Worm (Caenorhabditis elegans) whole organism, L4 larva: ENCODE measurements around the gene F44A2.7.

Experiments
- D1046.2 ChIP-seq: fragments of 200-800 bp; sonication (Bioruptor generic); IDR thresholded peaks from 2 replicates; pipeline ENCODE4 v1.3.6; 2022; ENCODE audit warnings: missing genetic modification characterization, missing compliant biosample characterization
- F26F4.8 ChIP-seq: fragments of 200-800 bp; sonication (Bioruptor generic); conservative IDR thresholded peaks from 2 replicates; pipeline ENCODE4 v1.3.6; 2022; ENCODE audit warnings: missing genetic modification characterization, missing compliant biosample characterization
- Y105C5A.15 ChIP-seq: fragments of 200-800 bp; sonication (Bioruptor generic); IDR thresholded peaks from 2 replicates; pipeline ENCODE4 v1.3.6; 2022; ENCODE audit warnings: missing genetic modification characterization, missing compliant biosample characterization
- Y5F2A.4 ChIP-seq: fragments of 200-800 bp; sonication (Bioruptor generic); optimal IDR thresholded peaks from 2 replicates; lab custom pipeline; 2018; ENCODE audit warnings: mild to moderate bottlenecking, missing genetic modification characterization, missing compliant biosample characterization
- ZK337.2 ChIP-seq: fragments of 200-800 bp; sonication (Bioruptor generic); IDR thresholded peaks from 2 replicates; pipeline ENCODE4 v1.3.6; 2022; ENCODE audit warnings: missing genetic modification reagents, missing genetic modification characterization, missing compliant biosample characterization
- ZK546.5 ChIP-seq, 2 experiments: sonication (generic microtip); optimal IDR thresholded peaks; 2 replicates each; lab custom pipeline; 2017; ENCODE audit warnings: missing biosample characterization in 2 of 2, missing genetic modification characterization in 2 of 2
- aha-1 ChIP-seq: fragments of 150-350 bp; peaks from one replicate; lab custom pipeline; 2014; ENCODE audit warnings: missing biosample characterization, missing genetic modification characterization
- aly-2 ChIP-seq: sonication (generic microtip); optimal IDR thresholded peaks from 2 replicates; lab custom pipeline; 2018; ENCODE audit warnings: missing biosample characterization, missing genetic modification characterization
- ama-1 ChIP-seq: fragments of 150-350 bp; optimal IDR thresholded peaks from 2 replicates; lab custom pipeline; 2014; ENCODE audit warnings: inconsistent platforms, mixed read lengths
- ceh-20 ChIP-seq: fragments of 200-800 bp; sonication (Bioruptor generic); IDR thresholded peaks from 2 replicates; pipeline ENCODE4 v1.3.6; 2022; ENCODE audit warnings: missing genetic modification reagents, missing genetic modification characterization, missing compliant biosample characterization
- cey-2 ChIP-seq: sonication (generic microtip); optimal IDR thresholded peaks from 3 replicates; lab custom pipeline; 2017; ENCODE audit warnings: missing genetic modification characterization, mild to moderate bottlenecking, missing compliant biosample characterization, antibody characterized with exemption, borderline replicate concordance; ENCODE audit not compliant: insufficient read depth
- ctbp-1 ChIP-seq: fragments of 200-800 bp; sonication (Bioruptor generic); IDR thresholded peaks from 2 replicates; pipeline ENCODE4 v1.3.6; 2022; ENCODE audit warnings: missing genetic modification reagents, missing genetic modification characterization, missing compliant biosample characterization
- daf-16 ChIP-seq, 3 experiments: sonication (generic microtip); optimal IDR thresholded peaks; 2 replicates each; lab custom pipeline; 2016 to 2017; ENCODE audit warnings: missing genetic modification characterization in 3 of 3, missing genetic modification reagents in 3 of 3, mild to moderate bottlenecking in 2 of 3, missing compliant biosample characterization in 2 of 3, missing biosample characterization in 1 of 3, moderate library complexity in 1 of 3
- dmd-8 ChIP-seq: fragments of 200-800 bp; sonication (Bioruptor generic); IDR thresholded peaks from 2 replicates; pipeline ENCODE4 v1.3.6; 2022; ENCODE audit warnings: missing genetic modification characterization, missing compliant biosample characterization
- dmd-9 ChIP-seq: fragments of 200-800 bp; sonication (Bioruptor generic); IDR thresholded peaks from 2 replicates; pipeline ENCODE4 v1.3.6; 2022; ENCODE audit warnings: missing genetic modification reagents, missing genetic modification characterization, missing compliant biosample characterization
- dpl-1 ChIP-seq: fragments of 150-350 bp; optimal IDR thresholded peaks from 2 replicates; lab custom pipeline; 2014; ENCODE audit warnings: missing biosample characterization, missing genetic modification reagents, missing genetic modification characterization
- gei-8 ChIP-seq: fragments of 200-800 bp; sonication (Bioruptor generic); optimal IDR thresholded peaks from 2 replicates; lab custom pipeline; 2018; ENCODE audit warnings: mild to moderate bottlenecking, missing genetic modification characterization, missing compliant biosample characterization
- hlh-11 ChIP-seq: fragments of 200-800 bp; sonication (Bioruptor generic); optimal IDR thresholded peaks from 2 replicates; lab custom pipeline; 2018; ENCODE audit warnings: mild to moderate bottlenecking, missing genetic modification characterization, missing compliant biosample characterization
- hlh-30 ChIP-seq: sonication (generic microtip); optimal IDR thresholded peaks from 2 replicates; lab custom pipeline; 2017; ENCODE audit warnings: antibody characterized with exemption, mild to moderate bottlenecking, missing genetic modification characterization, missing compliant biosample characterization; ENCODE audit not compliant: insufficient read depth
- lsy-2 ChIP-seq, 2 experiments: fragments of 150-350 bp in 1 of 2; sonication (generic microtip) in 1 of 2; optimal IDR thresholded peaks; 2 replicates each; lab custom pipeline; 2014 to 2017; ENCODE audit warnings: missing biosample characterization in 2 of 2, missing genetic modification characterization in 2 of 2
- mdl-1 ChIP-seq, 2 experiments: fragments of 150-350 bp in 1 of 2; sonication (generic microtip) in 1 of 2; optimal IDR thresholded peaks; 2 replicates each; lab custom pipeline; 2014 to 2017; ENCODE audit warnings: missing biosample characterization in 2 of 2, missing genetic modification characterization in 2 of 2
- mes-2 ChIP-seq: sonication (generic microtip); optimal IDR thresholded peaks from 2 replicates; lab custom pipeline; 2016; ENCODE audit warnings: missing genotype, mild to moderate bottlenecking, missing genetic modification characterization, missing compliant biosample characterization; ENCODE audit not compliant: poor library complexity, severe bottlenecking
- mxl-3 ChIP-seq: fragments of 200-800 bp; sonication (Bioruptor generic); optimal IDR thresholded peaks from 2 replicates; lab custom pipeline; 2018; ENCODE audit warnings: mild to moderate bottlenecking, missing genetic modification characterization, missing compliant biosample characterization
- nhr-11 ChIP-seq: fragments of 150-350 bp; optimal IDR thresholded peaks from 2 replicates; lab custom pipeline; 2014; ENCODE audit warnings: missing biosample characterization, missing genetic modification characterization
- nhr-111 ChIP-seq: fragments of 200-800 bp; sonication (Bioruptor generic); optimal IDR thresholded peaks from 2 replicates; lab custom pipeline; 2018; ENCODE audit warnings: mild to moderate bottlenecking, missing genetic modification characterization, missing compliant biosample characterization
- nhr-41 ChIP-seq: fragments of 200-800 bp; sonication (Bioruptor generic); IDR thresholded peaks from 2 replicates; pipeline ENCODE4 v1.3.6; 2022; ENCODE audit warnings: missing genetic modification reagents, missing genetic modification characterization, missing compliant biosample characterization
- nhr-48 ChIP-seq: sonication (generic microtip); optimal IDR thresholded peaks from 2 replicates; lab custom pipeline; 2016; ENCODE audit warnings: mild to moderate bottlenecking, missing genetic modification characterization, missing compliant biosample characterization
- nhr-77 ChIP-seq: fragments of 150-350 bp; optimal IDR thresholded peaks from 2 replicates; lab custom pipeline; 2014; ENCODE audit warnings: missing biosample characterization, missing genetic modification characterization
- php-3 ChIP-seq: fragments of 200-800 bp; sonication (Bioruptor generic); IDR thresholded peaks from 2 replicates; pipeline ENCODE4 v1.3.6; 2022; ENCODE audit warnings: missing genetic modification reagents, missing genetic modification characterization, missing compliant biosample characterization
- saeg-2 ChIP-seq: fragments of 200-800 bp; sonication (Bioruptor generic); IDR thresholded peaks from 2 replicates; pipeline ENCODE4 v1.3.6; 2022; ENCODE audit warnings: missing genetic modification reagents, missing genetic modification characterization, missing compliant biosample characterization
- snpc-4 ChIP-seq: fragments of 150-350 bp; optimal IDR thresholded peaks from 2 replicates; lab custom pipeline; 2014; ENCODE audit warnings: missing biosample characterization, missing genetic modification characterization
- spr-3 ChIP-seq: fragments of 200-800 bp; sonication (Bioruptor generic); optimal IDR thresholded peaks from 2 replicates; lab custom pipeline; 2018; ENCODE audit warnings: mild to moderate bottlenecking, missing genetic modification characterization, missing compliant biosample characterization
- tra-1 ChIP-seq: fragments of 200-800 bp; sonication (Bioruptor generic); IDR thresholded peaks from 2 replicates; pipeline ENCODE4 v1.3.6; 2022; ENCODE audit warnings: missing genetic modification reagents, missing genetic modification characterization, missing compliant biosample characterization
- unc-39 ChIP-seq: sonication (generic microtip); optimal IDR thresholded peaks from 2 replicates; lab custom pipeline; 2017; ENCODE audit warnings: missing biosample characterization, missing genetic modification characterization
- unc-62 ChIP-seq, 3 experiments: fragments of 150-350 bp in 1 of 3; sonication (generic microtip); optimal IDR thresholded peaks in 2 of 3; peaks in 1 of 3; 1 replicate in 1 of 3; 2 replicates in 2 of 3; lab custom pipeline; 2014 to 2017; ENCODE audit warnings: missing biosample characterization in 3 of 3, missing genetic modification characterization in 3 of 3, missing genetic modification reagents in 3 of 3, missing genotype in 1 of 3
- zfp-3 ChIP-seq: fragments of 200-800 bp; sonication (Bioruptor generic); conservative IDR thresholded peaks from 2 replicates; pipeline ENCODE4 v1.3.6; 2022; ENCODE audit warnings: missing genetic modification reagents, missing genetic modification characterization, missing compliant biosample characterization
- ztf-7 ChIP-seq: fragments of 150-350 bp; optimal IDR thresholded peaks from 2 replicates; lab custom pipeline; 2014; ENCODE audit warnings: missing biosample characterization, missing genetic modification characterization

Gene F44A2.7

ce11 chrV:9273587-9273986, 47.7 kb upstream of the F44A2.7 start (continued):
- TF ChIP-seq Y5F2A.4 (GFP tag; lab: Kevin White, UChicago): no peak
- peak; percentile 46 for TF ChIP-seq mes-2 (tag; lab: Kevin White, UChicago)
- no peak for TF ChIP-seq snpc-4 (tag; lab: Kevin White, UChicago)

- TF ChIP-seq nhr-41 (GFP tag; lab: Robert Waterston, UW) (no peak), ZK546.5 (tag; optimal IDR thresholded peaks at IDR 0.05; lab: Kevin White, UChicago) (no peak), ctbp-1 (no peak), daf-16 (GFP tag; optimal IDR thresholded peaks at IDR 0.05; lab: Kevin White, UChicago) (no peak), daf-16 (tag; optimal IDR thresholded peaks at IDR 0.05; lab: Kevin White, UChicago) (no peak), php-3 (no peak), nhr-77 (tag; lab: Kevin White, UChicago) (no peak), hlh-11 (tag; lab: Kevin White, UChicago) (no peak), D1046.2 (GFP tag; lab: Robert Waterston, UW) (no peak), mxl-3 (GFP tag; lab: Kevin White, UChicago) (no peak), ama-1 (lab: Kevin White, UChicago) (no peak), nhr-48 (tag; lab: Kevin White, UChicago) (peak; percentile 23), gei-8 (GFP tag; lab: Kevin White, UChicago) (no peak), hlh-30 (tag; lab: Kevin White, UChicago) (no peak), mes-2 (tag; lab: Kevin White, UChicago) (no peak), cey-2 (tag; lab: Kevin White, UChicago) (no peak), ceh-20 (GFP tag; lab: Robert Waterston, UW) (peak; percentile 21; the same call in 1 of the 2 replicates), ztf-7 (no peak), aha-1 (tag; lab: Kevin White, UChicago) (peak; percentile 76), saeg-2 (GFP tag; lab: Robert Waterston, UW) (no peak), unc-62 (GFP tag; optimal IDR thresholded peaks at IDR 0.05 in 1 of 2; lab: Kevin White, UChicago) (peak in 1 of 2 experiments; percentile 89), unc-62 (tag; optimal IDR thresholded peaks at IDR 0.05; lab: Kevin White, UChicago) (no peak), nhr-11 (no peak), nhr-111 (GFP tag; lab: Kevin White, UChicago) (no peak), dpl-1 (GFP tag; lab: Kevin White, UChicago) (no peak), dmd-8 (no peak), lsy-2 (tag; optimal IDR thresholded peaks at IDR 0.05; lab: Kevin White, UChicago) (no peak), mdl-1 (tag; optimal IDR thresholded peaks at IDR 0.05; lab: Kevin White, UChicago) (peak in 1 of 2 experiments; percentile 52), tra-1 (GFP tag; lab: Robert Waterston, UW) (no peak), unc-39 (tag; lab: Kevin White, UChicago) (no peak), aly-2 (no peak), zfp-3 (GFP tag; lab: Robert Waterston, UW) (no peak), spr-3 (GFP tag; lab: Kevin White, UChicago) (no peak), ZK337.2 (GFP tag; lab: Robert Waterston, UW) (no peak), F26F4.8 (no peak), Y105C5A.15 (GFP tag; lab: Robert Waterston, UW) (no peak), dmd-9 (no peak)
Measured at ce11 chrV:9274127-9275042, 46.9 kb upstream of the F44A2.7 start.
